Worm (Caenorhabditis elegans) whole organism, L4 larva: ENCODE data around the gene pho-12.

ENCODE experiments used
- F49E8.2 ChIP-seq: sonication (generic microtip); optimal IDR thresholded peaks from 2 replicates; lab custom pipeline; 2016; ENCODE audit warnings: missing compliant biosample characterization, mild to moderate bottlenecking, missing genetic modification characterization, borderline replicate concordance
- T20F7.1 ChIP-seq: fragments of 200-800 bp; sonication (Bioruptor generic); optimal IDR thresholded peaks from 2 replicates; lab custom pipeline; 2018; ENCODE audit warnings: mild to moderate bottlenecking, missing genetic modification characterization, missing compliant biosample characterization
- ZK337.2 ChIP-seq: fragments of 200-800 bp; sonication (Bioruptor generic); IDR thresholded peaks from 2 replicates; pipeline ENCODE4 v1.3.6; 2022; ENCODE audit warnings: missing genetic modification reagents, missing genetic modification characterization, missing compliant biosample characterization
- ZK546.5 ChIP-seq, 2 experiments: sonication (generic microtip); optimal IDR thresholded peaks; 2 replicates each; lab custom pipeline; 2017; ENCODE audit warnings: missing biosample characterization in 2 of 2, missing genetic modification characterization in 2 of 2
- aly-2 ChIP-seq: sonication (generic microtip); optimal IDR thresholded peaks from 2 replicates; lab custom pipeline; 2018; ENCODE audit warnings: missing biosample characterization, missing genetic modification characterization
- cey-2 ChIP-seq: sonication (generic microtip); optimal IDR thresholded peaks from 3 replicates; lab custom pipeline; 2017; ENCODE audit warnings: missing genetic modification characterization, mild to moderate bottlenecking, missing compliant biosample characterization, antibody characterized with exemption, borderline replicate concordance; ENCODE audit not compliant: insufficient read depth
- daf-12 ChIP-seq: fragments of 150-350 bp; optimal IDR thresholded peaks from 2 replicates; lab custom pipeline; 2014; ENCODE audit warnings: missing biosample characterization, missing genetic modification reagents, missing genetic modification characterization
- daf-16 ChIP-seq, 3 experiments: sonication (generic microtip); optimal IDR thresholded peaks; 2 replicates each; lab custom pipeline; 2016 to 2017; ENCODE audit warnings: missing genetic modification characterization in 3 of 3, missing genetic modification reagents in 3 of 3, mild to moderate bottlenecking in 2 of 3, missing compliant biosample characterization in 2 of 3, missing biosample characterization in 1 of 3, moderate library complexity in 1 of 3
- dmd-6 ChIP-seq: fragments of 200-800 bp; sonication (Bioruptor generic); IDR thresholded peaks from 2 replicates; pipeline ENCODE4 v1.3.6; 2022; ENCODE audit warnings: missing genetic modification reagents, missing genetic modification characterization, missing compliant biosample characterization
- dmd-8 ChIP-seq: fragments of 200-800 bp; sonication (Bioruptor generic); IDR thresholded peaks from 2 replicates; pipeline ENCODE4 v1.3.6; 2022; ENCODE audit warnings: missing genetic modification characterization, missing compliant biosample characterization
- dpl-1 ChIP-seq: fragments of 150-350 bp; optimal IDR thresholded peaks from 2 replicates; lab custom pipeline; 2014; ENCODE audit warnings: missing biosample characterization, missing genetic modification reagents, missing genetic modification characterization
- dve-1 ChIP-seq: sonication (generic microtip); optimal IDR thresholded peaks from 2 replicates; lab custom pipeline; 2017; ENCODE audit warnings: antibody characterized with exemption, mild to moderate bottlenecking, missing genetic modification characterization, missing compliant biosample characterization; ENCODE audit not compliant: insufficient read depth
- hif-1 ChIP-seq, 2 experiments: sonication (generic microtip); optimal IDR thresholded peaks; 2 replicates each; lab custom pipeline; 2016 to 2017; ENCODE audit warnings: missing compliant biosample characterization in 2 of 2, missing genetic modification characterization in 2 of 2, missing genetic modification reagents in 2 of 2, missing genotype in 2 of 2, mild to moderate bottlenecking in 1 of 2
- hlh-11 ChIP-seq: fragments of 200-800 bp; sonication (Bioruptor generic); optimal IDR thresholded peaks from 2 replicates; lab custom pipeline; 2018; ENCODE audit warnings: mild to moderate bottlenecking, missing genetic modification characterization, missing compliant biosample characterization
- hlh-30 ChIP-seq: sonication (generic microtip); optimal IDR thresholded peaks from 2 replicates; lab custom pipeline; 2017; ENCODE audit warnings: antibody characterized with exemption, mild to moderate bottlenecking, missing genetic modification characterization, missing compliant biosample characterization; ENCODE audit not compliant: insufficient read depth
- lim-7 ChIP-seq: fragments of 200-800 bp; sonication (Bioruptor generic); IDR thresholded peaks from 2 replicates; pipeline ENCODE4 v1.3.6; 2022; ENCODE audit warnings: missing genetic modification characterization, missing compliant biosample characterization
- lin-1 ChIP-seq: fragments of 200-800 bp; sonication (Bioruptor generic); IDR thresholded peaks from 2 replicates; pipeline ENCODE4 v1.3.6; 2022; ENCODE audit warnings: missing genetic modification reagents, missing genetic modification characterization, missing compliant biosample characterization
- lin-15B ChIP-seq: fragments of 150-350 bp; sonication (generic microtip); optimal IDR thresholded peaks from 3 replicates; lab custom pipeline; 2014; ENCODE audit warnings: missing biosample characterization, missing genetic modification characterization
- lin-29 ChIP-seq: fragments of 200-800 bp; sonication (Bioruptor generic); IDR thresholded peaks from 2 replicates; pipeline ENCODE4 v1.3.6; 2022; ENCODE audit warnings: missing genetic modification reagents, missing genetic modification characterization, missing compliant biosample characterization
- lin-38 ChIP-seq: fragments of 200-800 bp; sonication (Bioruptor generic); IDR thresholded peaks from 2 replicates; pipeline ENCODE4 v1.3.6; 2022; ENCODE audit warnings: missing genetic modification reagents, missing genetic modification characterization, missing compliant biosample characterization
- mdl-1 ChIP-seq, 2 experiments: fragments of 150-350 bp in 1 of 2; sonication (generic microtip) in 1 of 2; optimal IDR thresholded peaks; 2 replicates each; lab custom pipeline; 2014 to 2017; ENCODE audit warnings: missing biosample characterization in 2 of 2, missing genetic modification characterization in 2 of 2
- mdt-29 ChIP-seq: fragments of 200-800 bp; sonication (Bioruptor generic); IDR thresholded peaks from 2 replicates; pipeline ENCODE4 v1.3.6; 2022; ENCODE audit warnings: missing genetic modification reagents, missing genetic modification characterization, missing compliant biosample characterization
- mes-2 ChIP-seq: sonication (generic microtip); optimal IDR thresholded peaks from 2 replicates; lab custom pipeline; 2016; ENCODE audit warnings: missing genotype, mild to moderate bottlenecking, missing genetic modification characterization, missing compliant biosample characterization; ENCODE audit not compliant: poor library complexity, severe bottlenecking
- mxl-3 ChIP-seq: fragments of 200-800 bp; sonication (Bioruptor generic); optimal IDR thresholded peaks from 2 replicates; lab custom pipeline; 2018; ENCODE audit warnings: mild to moderate bottlenecking, missing genetic modification characterization, missing compliant biosample characterization
- nhr-10 ChIP-seq: fragments of 150-350 bp; optimal IDR thresholded peaks from 2 replicates; lab custom pipeline; 2014; ENCODE audit warnings: missing biosample characterization, missing genetic modification characterization
- nhr-102 ChIP-seq: sonication (generic microtip); optimal IDR thresholded peaks from 2 replicates; lab custom pipeline; 2016; ENCODE audit warnings: mild to moderate bottlenecking, missing genetic modification characterization, moderate library complexity, missing compliant biosample characterization
- nhr-11 ChIP-seq: fragments of 150-350 bp; optimal IDR thresholded peaks from 2 replicates; lab custom pipeline; 2014; ENCODE audit warnings: missing biosample characterization, missing genetic modification characterization
- nhr-25 ChIP-seq: sonication (generic microtip); optimal IDR thresholded peaks from 2 replicates; lab custom pipeline; 2017; ENCODE audit warnings: missing genetic modification characterization, mild to moderate bottlenecking, missing compliant biosample characterization, antibody characterized with exemption, moderate library complexity, borderline replicate concordance; ENCODE audit not compliant: insufficient read depth
- nhr-28 ChIP-seq: fragments of 150-350 bp; optimal IDR thresholded peaks from 2 replicates; lab custom pipeline; 2014; ENCODE audit warnings: missing biosample characterization, missing genetic modification characterization
- nhr-48 ChIP-seq: sonication (generic microtip); optimal IDR thresholded peaks from 2 replicates; lab custom pipeline; 2016; ENCODE audit warnings: mild to moderate bottlenecking, missing genetic modification characterization, missing compliant biosample characterization
- nhr-77 ChIP-seq: fragments of 150-350 bp; optimal IDR thresholded peaks from 2 replicates; lab custom pipeline; 2014; ENCODE audit warnings: missing biosample characterization, missing genetic modification characterization
- pqm-1 ChIP-seq: sonication (generic microtip); optimal IDR thresholded peaks from 2 replicates; lab custom pipeline; 2017; ENCODE audit warnings: missing biosample characterization, missing genetic modification characterization
- set-16 ChIP-seq: fragments of 200-800 bp; sonication (Bioruptor generic); IDR thresholded peaks from 2 replicates; pipeline ENCODE4 v1.3.6; 2022; ENCODE audit warnings: missing genetic modification reagents, missing genetic modification characterization, missing compliant biosample characterization
- spr-3 ChIP-seq: fragments of 200-800 bp; sonication (Bioruptor generic); optimal IDR thresholded peaks from 2 replicates; lab custom pipeline; 2018; ENCODE audit warnings: mild to moderate bottlenecking, missing genetic modification characterization, missing compliant biosample characterization
- tag-97 ChIP-seq: fragments of 200-800 bp; sonication (Bioruptor generic); IDR thresholded peaks from 2 replicates; pipeline ENCODE4 v1.3.6; 2022; ENCODE audit warnings: missing genetic modification characterization, missing compliant biosample characterization
- unc-62 ChIP-seq, 3 experiments: fragments of 150-350 bp in 1 of 3; sonication (generic microtip); optimal IDR thresholded peaks in 2 of 3; peaks in 1 of 3; 1 replicate in 1 of 3; 2 replicates in 2 of 3; lab custom pipeline; 2014 to 2017; ENCODE audit warnings: missing biosample characterization in 3 of 3, missing genetic modification characterization in 3 of 3, missing genetic modification reagents in 3 of 3, missing genotype in 1 of 3
- zag-1 ChIP-seq: fragments of 150-350 bp; optimal IDR thresholded peaks from 2 replicates; lab custom pipeline; 2014; ENCODE audit warnings: missing biosample characterization, missing genetic modification characterization
- ztf-7 ChIP-seq: fragments of 150-350 bp; optimal IDR thresholded peaks from 2 replicates; lab custom pipeline; 2014; ENCODE audit warnings: missing biosample characterization, missing genetic modification characterization

Gene pho-12

DNA sequence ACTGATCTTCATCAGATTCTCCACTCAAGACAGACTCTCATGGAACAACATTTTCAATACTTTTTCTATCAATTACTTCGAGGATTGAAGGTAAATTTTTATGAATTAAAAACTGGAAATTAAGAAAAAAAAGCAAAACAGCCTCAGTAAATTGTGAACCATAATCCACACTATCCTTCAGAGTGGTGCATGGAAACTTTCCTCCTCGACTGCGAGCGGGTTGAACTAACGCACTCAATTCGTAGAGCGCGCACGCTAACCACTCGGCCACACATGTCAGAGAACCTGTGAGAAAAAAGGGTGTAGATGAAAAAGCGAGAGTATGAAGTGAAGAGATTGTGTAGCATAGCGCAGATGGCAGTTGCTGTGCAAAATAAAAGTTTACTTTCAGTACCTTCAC is 44.4 kb upstream of the pho-12 start (continued):
- TF ChIP-seq ztf-7 (tag; lab: Kevin White, UChicago) (peak; percentile 32), cey-2 (tag; lab: Kevin White, UChicago) (no peak), ZK546.5 (tag; optimal IDR thresholded peaks at IDR 0.05; lab: Kevin White, UChicago) (no peak), nhr-11 (tag; lab: Kevin White, UChicago) (peak; percentile 55), zag-1 (no peak), set-16 (no peak), nhr-10 (tag; lab: Kevin White, UChicago) (no peak), ZK337.2 (GFP tag; lab: Robert Waterston, UW) (0 out of 2 replicates have a peak, but pooled peaks have one; percentile 73), dmd-8 (GFP tag; lab: Robert Waterston, UW) (peak; percentile 94), daf-12 (tag; lab: Kevin White, UChicago) (no peak), unc-62 (GFP tag; optimal IDR thresholded peaks at IDR 0.05 in 1 of 2; lab: Kevin White, UChicago) (peak in 1 of 2 experiments; percentile 82), unc-62 (tag; optimal IDR thresholded peaks at IDR 0.05; lab: Kevin White, UChicago) (no peak), hlh-30 (tag; lab: Kevin White, UChicago) (peak; percentile 70)

DNA sequence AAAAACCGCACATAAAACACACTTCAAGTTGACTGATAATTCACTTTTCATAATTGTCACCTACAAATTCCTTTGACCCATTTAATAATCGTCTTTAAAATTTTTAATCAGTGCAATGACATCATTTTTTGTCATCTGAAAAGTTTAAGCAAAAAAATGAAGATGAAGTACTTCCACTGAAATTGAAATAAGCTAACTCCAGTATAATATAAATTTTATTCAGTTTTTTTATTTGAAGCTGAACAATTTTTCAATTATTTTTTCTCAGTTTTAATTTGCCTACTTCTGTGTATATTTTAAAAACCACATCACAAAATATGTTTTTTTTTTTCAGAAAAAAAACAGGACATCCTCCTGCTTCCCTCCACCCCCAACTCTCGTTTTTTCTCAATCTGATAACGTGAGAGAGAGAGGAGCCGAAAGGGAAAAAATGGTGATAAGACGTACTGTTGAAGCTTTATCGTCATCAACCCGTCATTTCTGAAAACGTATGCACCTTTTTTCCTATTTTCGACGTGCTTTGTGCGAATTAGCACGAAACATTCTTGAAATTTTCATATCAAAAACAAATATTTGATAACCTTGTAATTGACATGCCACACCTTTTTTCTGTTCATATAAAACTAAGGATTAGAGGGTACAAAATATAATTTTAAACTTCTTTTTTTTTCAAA is 43.3 kb upstream of the pho-12 start, which contains the start of the genes C04G6.11 and mpk-2:
C04G6.11 (minus strand) TSS at position 51 of the 674 bp plus-strand sequence.
mpk-2 (plus strand) TSS at position 335 of the 674 bp plus-strand sequence.
- TF ChIP-seq nhr-77 (tag; lab: Kevin White, UChicago) (peak; percentile 44), dve-1 (tag; lab: Kevin White, UChicago) (peak; percentile 64), pqm-1 (peak; percentile 69), nhr-102 (tag; lab: Kevin White, UChicago) (peak; percentile 51), spr-3 (GFP tag; lab: Kevin White, UChicago) (no peak), hlh-11 (tag; lab: Kevin White, UChicago) (peak; percentile 82), lin-38 (GFP tag; lab: Robert Waterston, UW) (no peak), F49E8.2 (tag; lab: Kevin White, UChicago) (no peak), daf-16 (GFP tag; optimal IDR thresholded peaks at IDR 0.05; lab: Kevin White, UChicago) (peak in 1 of 2 experiments; percentile 69), daf-16 (tag; optimal IDR thresholded peaks at IDR 0.05; lab: Kevin White, UChicago) (peak; percentile 66), nhr-28 (tag; lab: Kevin White, UChicago) (peak; percentile 77), lin-29 (GFP tag; lab: Robert Waterston, UW) (no peak), cey-2 (tag; lab: Kevin White, UChicago) (no peak), tag-97 (GFP tag; lab: Robert Waterston, UW) (no peak), nhr-48 (tag; lab: Kevin White, UChicago) (peak; percentile 85), lim-7 (GFP tag; lab: Robert Waterston, UW) (no peak), hif-1 (tag; optimal IDR thresholded peaks at IDR 0.05; lab: Kevin White, UChicago) (peak in 1 of 2 experiments; percentile 20), aly-2 (tag; lab: Kevin White, UChicago) (no peak), lin-1 (GFP tag; lab: Robert Waterston, UW) (peak; percentile 59; the same call in 1 of the 2 replicates), T20F7.1 (peak; percentile 45), dmd-6 (peak; percentile 97), mdl-1 (tag; optimal IDR thresholded peaks at IDR 0.05; lab: Kevin White, UChicago) (peak in 1 of 2 experiments; percentile 9), mxl-3 (no peak)

DNA sequence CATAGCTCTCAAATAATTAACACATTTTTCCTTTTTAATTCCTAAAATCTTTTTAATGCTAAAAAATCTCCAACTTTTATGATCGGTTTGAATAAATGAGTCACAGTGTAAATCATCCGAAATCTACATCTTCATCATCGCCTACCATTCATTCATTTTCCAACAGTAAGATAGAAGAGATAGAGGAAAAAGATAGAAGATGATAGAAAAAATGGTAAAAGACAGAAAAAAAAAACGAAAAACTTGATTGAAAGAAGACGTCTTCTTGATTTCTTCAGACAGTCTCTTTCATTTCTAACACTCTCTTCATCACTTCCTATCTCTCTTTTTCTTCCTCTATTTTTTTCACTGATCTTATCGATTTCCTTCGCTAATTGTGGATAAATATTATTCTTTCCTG is 42.6 kb upstream of the pho-12 start:
- TF ChIP-seq lin-15B (no peak), mes-2 (tag; lab: Kevin White, UChicago) (no peak), hlh-30 (tag; lab: Kevin White, UChicago) (no peak), dpl-1 (GFP tag; lab: Kevin White, UChicago) (no peak), nhr-25 (tag; lab: Kevin White, UChicago) (no peak), nhr-28 (tag; lab: Kevin White, UChicago) (peak; percentile 16), mdt-29 (no peak)
